Worm (Caenorhabditis elegans) whole organism, L1 larva: Measurements from ENCODE around the gene C06A6.7.

Experiments
- elt-2 ChIP-seq: sonication (generic microtip); optimal IDR thresholded peaks from 2 replicates; lab custom pipeline; 2016; ENCODE audit warnings: missing genetic modification characterization, mild to moderate bottlenecking, inconsistent platforms, missing compliant biosample characterization, missing genetic modification reagents
- lin-35 ChIP-seq, 2 experiments: fragments of 150-350 bp; optimal IDR thresholded peaks; 2 replicates each; lab custom pipeline; 2014; ENCODE audit warnings: missing biosample characterization in 2 of 2, missing genetic modification characterization in 2 of 2, missing genetic modification reagents in 2 of 2
- lsy-2 ChIP-seq, 2 experiments: fragments of 150-350 bp; optimal IDR thresholded peaks; 2 replicates each; lab custom pipeline; 2014; ENCODE audit warnings: missing biosample characterization in 2 of 2, missing genetic modification characterization in 2 of 2
- mdl-1 ChIP-seq, 2 experiments: fragments of 150-350 bp; optimal IDR thresholded peaks; 2 replicates each; lab custom pipeline; 2014 to 2017; ENCODE audit warnings: missing biosample characterization in 2 of 2, missing genetic modification characterization in 2 of 2, inconsistent platforms in 1 of 2
- nhr-237 ChIP-seq: fragments of 150-350 bp; optimal IDR thresholded peaks from 2 replicates; lab custom pipeline; 2014; ENCODE audit warnings: missing biosample characterization, missing genetic modification characterization
- skn-1 ChIP-seq: fragments of 150-350 bp; optimal IDR thresholded peaks from 2 replicates; lab custom pipeline; 2014; ENCODE audit warnings: missing biosample characterization, missing genetic modification characterization
- snpc-4 ChIP-seq: fragments of 150-350 bp; optimal IDR thresholded peaks from 2 replicates; lab custom pipeline; 2014; ENCODE audit warnings: missing biosample characterization, missing genetic modification characterization
- unc-86 ChIP-seq: sonication (generic microtip); optimal IDR thresholded peaks from 2 replicates; lab custom pipeline; 2016; ENCODE audit warnings: missing genetic modification characterization, missing compliant biosample characterization

- TF ChIP-seq nhr-237 (tag; lab: Kevin White, UChicago) (no peak), mdl-1 (tag; optimal IDR thresholded peaks at IDR 0.05; lab: Kevin White, UChicago) (no peak), lin-35 (GFP tag; optimal IDR thresholded peaks at IDR 0.05; lab: Kevin White, UChicago) (no peak), elt-2 (tag; lab: Kevin White, UChicago) (no peak), snpc-4 (tag; lab: Kevin White, UChicago) (no peak), unc-86 (tag; lab: Kevin White, UChicago) (no peak), skn-1 (tag; lab: Kevin White, UChicago) (no peak), lsy-2 (tag; optimal IDR thresholded peaks at IDR 0.05; lab: Kevin White, UChicago) (no peak)
Measured at ce11 chrIV:7877255-7877654, 38.9 kb upstream of the C06A6.7 start.
